Worm (Caenorhabditis elegans): ENCODE data around the gene Y46D2A.2.

DNA sequence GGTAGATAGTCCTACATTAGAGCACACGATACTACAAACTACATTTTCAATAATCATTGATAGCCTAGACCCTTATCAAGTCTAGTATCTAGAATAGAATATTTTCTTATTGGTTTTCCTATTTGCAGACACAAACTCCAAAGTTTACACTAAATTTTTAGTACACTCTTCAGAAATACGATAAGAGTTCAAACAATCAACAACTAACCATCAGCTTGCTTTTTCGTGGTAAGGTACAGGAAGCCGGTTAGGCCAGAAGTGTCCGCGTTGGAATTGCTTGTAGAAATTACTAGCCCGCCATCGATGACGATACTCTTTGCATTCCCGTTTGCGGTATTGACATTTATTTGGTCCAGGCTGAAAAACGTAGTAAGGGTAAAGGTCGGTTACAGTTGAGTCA lies 822 bp downstream of the Y46D2A.2 start, which contains the start of gene Y46D2A.1:
- no peak for TF ChIP-seq him-1 (tag; optimal IDR thresholded peaks at IDR 0.05)
- no peak for TF ChIP-seq W03F9.2 (tag; optimal IDR thresholded peaks at IDR 0.05)
- TF ChIP-seq dao-5 (tag; optimal IDR thresholded peaks at IDR 0.05), result no peak

All from whole organism, L4/young adult.